Fruit fly (Drosophila melanogaster) whole organism, pupa: ENCODE data around the gene mei-9.

Source experiments
- CG10348 ChIP-seq: fragments of 200-800 bp; sonication (Bioruptor generic); IDR thresholded peaks from 2 replicates; pipeline ENCODE4 v1.3.6; 2022; ENCODE audit warnings: missing biosample characterization, missing genetic modification characterization
- CG12605 ChIP-seq: fragments of 200-800 bp; sonication (Bioruptor generic); IDR thresholded peaks from 2 replicates; pipeline ENCODE4 v1.3.6; 2022; ENCODE audit warnings: missing biosample characterization, missing genetic modification characterization
- CG13204 ChIP-seq: fragments of 200-800 bp; sonication (Bioruptor generic); optimal IDR thresholded peaks from 2 replicates; lab custom pipeline; 2018; ENCODE audit warnings: missing biosample characterization, mild to moderate bottlenecking, missing genetic modification characterization, moderate library complexity
- CG14655 ChIP-seq: fragments of 200-800 bp; sonication (Bioruptor generic); optimal IDR thresholded peaks from 3 replicates; lab custom pipeline; 2017; ENCODE audit warnings: mild to moderate bottlenecking, missing biosample characterization, missing genetic modification reagents, missing genetic modification characterization
- CG15710 ChIP-seq: fragments of 200-800 bp; sonication (Bioruptor generic); optimal IDR thresholded peaks from 2 replicates; lab custom pipeline; 2018; ENCODE audit warnings: missing biosample characterization, mild to moderate bottlenecking, missing genetic modification characterization, moderate library complexity
- CG17806 ChIP-seq: fragments of 200-800 bp; sonication (Bioruptor generic); optimal IDR thresholded peaks from 2 replicates; lab custom pipeline; 2018; ENCODE audit warnings: missing biosample characterization, mild to moderate bottlenecking, missing genetic modification characterization, moderate library complexity
- CG32121 ChIP-seq: fragments of 200-800 bp; sonication (Bioruptor generic); IDR thresholded peaks from 2 replicates; pipeline ENCODE4 v1.3.6; 2022; ENCODE audit warnings: missing biosample characterization, missing genetic modification characterization
- CG34367 ChIP-seq: fragments of 200-800 bp; sonication (Bioruptor generic); optimal IDR thresholded peaks from 2 replicates; lab custom pipeline; 2018; ENCODE audit warnings: missing biosample characterization, mild to moderate bottlenecking, missing genetic modification characterization
- CG4496 ChIP-seq: fragments of 200-800 bp; sonication (Bioruptor generic); IDR thresholded peaks from 3 replicates; pipeline ENCODE4 v1.3.6; 2022; ENCODE audit warnings: missing biosample characterization, missing genetic modification characterization
- CG8159 ChIP-seq: fragments of 200-800 bp; sonication (Bioruptor generic); optimal IDR thresholded peaks from 3 replicates; lab custom pipeline; 2018; ENCODE audit warnings: missing biosample characterization, mild to moderate bottlenecking, missing genetic modification characterization, moderate library complexity
- CG8301 ChIP-seq: fragments of 200-800 bp; sonication (Bioruptor generic); optimal IDR thresholded peaks from 2 replicates; lab custom pipeline; 2018; ENCODE audit warnings: missing biosample characterization, mild to moderate bottlenecking, missing genetic modification characterization
- CG9948 ChIP-seq: fragments of 200-800 bp; sonication (Bioruptor generic); optimal IDR thresholded peaks from 2 replicates; lab custom pipeline; 2018; ENCODE audit warnings: missing biosample characterization, mild to moderate bottlenecking, missing genetic modification characterization, moderate library complexity
- D1 ChIP-seq: fragments of 200-800 bp; sonication (Bioruptor generic); optimal IDR thresholded peaks from 2 replicates; lab custom pipeline; 2018; ENCODE audit warnings: missing biosample characterization, mild to moderate bottlenecking, missing genetic modification characterization, moderate library complexity
- EcR ChIP-seq: fragments of 200-800 bp; sonication (Bioruptor generic); optimal IDR thresholded peaks from 3 replicates; lab custom pipeline; 2019; ENCODE audit warnings: missing biosample characterization, missing genetic modification characterization, mild to moderate bottlenecking, moderate library complexity, missing genetic modification reagents
- Ets98B ChIP-seq: fragments of 200-800 bp; sonication (Bioruptor generic); IDR thresholded peaks from 2 replicates; pipeline ENCODE4 v1.3.6; 2022; ENCODE audit warnings: missing biosample characterization, missing genetic modification characterization
- Pif1A ChIP-seq: fragments of 200-800 bp; sonication (Bioruptor generic); optimal IDR thresholded peaks from 3 replicates; lab custom pipeline; 2016; ENCODE audit warnings: missing biosample characterization, missing genetic modification characterization
- Pif1B ChIP-seq: fragments of 200-800 bp; sonication (Bioruptor generic); optimal IDR thresholded peaks from 3 replicates; lab custom pipeline; 2016; ENCODE audit warnings: missing biosample characterization, missing genetic modification characterization
- Snoo ChIP-seq: fragments of 200-800 bp; sonication (Bioruptor generic); optimal IDR thresholded peaks from 3 replicates; lab custom pipeline; 2017; ENCODE audit warnings: missing biosample characterization, mild to moderate bottlenecking, missing genetic modification characterization, inconsistent platforms
- fd96Ca ChIP-seq: fragments of 200-800 bp; sonication (Bioruptor generic); IDR thresholded peaks from 3 replicates; pipeline ENCODE4 v1.3.6; 2022; ENCODE audit warnings: missing biosample characterization, missing genetic modification characterization
- gl ChIP-seq: fragments of 200-800 bp; sonication (Bioruptor generic); optimal IDR thresholded peaks from 2 replicates; lab custom pipeline; 2018; ENCODE audit warnings: missing biosample characterization, mild to moderate bottlenecking, missing genetic modification characterization
- rn ChIP-seq: fragments of 200-800 bp; sonication (Bioruptor generic); IDR thresholded peaks from 2 replicates; pipeline ENCODE4 v1.3.6; 2022; ENCODE audit warnings: missing biosample characterization, missing genetic modification characterization

mei-9 gene

DNA sequence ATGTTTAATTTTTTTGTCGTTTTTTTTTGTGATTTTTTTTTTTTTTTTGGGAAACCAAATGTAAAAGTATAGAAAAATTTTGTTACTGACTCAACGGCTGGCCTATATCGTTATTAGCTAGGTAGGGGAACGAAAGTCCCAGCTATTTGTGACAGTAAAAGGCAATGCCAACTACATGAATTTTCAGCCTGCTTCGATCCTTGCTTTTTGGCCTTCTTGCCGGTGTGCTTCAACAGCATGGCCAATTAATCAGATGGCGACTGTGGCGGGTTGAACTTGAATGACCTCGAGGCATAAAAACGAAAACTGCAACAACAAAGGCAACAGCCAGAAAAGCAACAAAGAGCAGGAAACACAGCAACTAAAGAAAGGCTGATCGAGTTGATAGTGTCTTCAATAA lies 40.7 kb downstream of the mei-9 start, which contains the start of gene CG15578:
Gene CG15578 (minus strand): TSS at position 101 of the 400 bp plus-strand sequence.
- TF ChIP-seq CG12605 (GFP tag; lab: Robert Waterston, UW) (no peak), rn (GFP tag; lab: Robert Waterston, UW) (no peak), CG8301 (tag; lab: Kevin White, UChicago) (no peak)

DNA sequence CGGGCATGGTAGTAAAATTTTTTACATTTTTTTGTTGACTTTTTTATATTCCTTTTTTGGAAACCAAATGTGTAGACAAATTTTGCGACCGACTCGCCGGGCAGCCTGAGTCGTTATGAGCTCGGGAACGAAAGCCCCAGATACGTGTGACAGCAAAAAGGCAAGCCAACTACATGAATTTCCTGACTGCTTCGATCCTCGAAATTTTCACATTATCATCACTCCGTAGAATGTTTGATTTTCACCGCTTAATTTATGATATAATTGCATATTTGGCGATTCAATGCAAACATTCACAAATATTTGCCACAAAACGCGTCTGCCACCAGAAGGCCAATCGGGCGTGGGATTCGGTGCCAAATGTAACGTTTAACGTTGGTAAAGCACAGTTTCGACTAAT lies 41.7 kb downstream of the mei-9 start, which contains the start of gene CG15577:
Gene CG15577 (minus strand): TSS at position 101 of the 400 bp plus-strand sequence.
- no peak for TF ChIP-seq Ets98B
- no peak for TF ChIP-seq CG13204 (GFP tag; lab: Kevin White, UChicago)
- no peak for TF ChIP-seq Pif1B (GFP tag; lab: Kevin White, UChicago)
- TF ChIP-seq CG9948 (tag; lab: Kevin White, UChicago), result no peak

DNA sequence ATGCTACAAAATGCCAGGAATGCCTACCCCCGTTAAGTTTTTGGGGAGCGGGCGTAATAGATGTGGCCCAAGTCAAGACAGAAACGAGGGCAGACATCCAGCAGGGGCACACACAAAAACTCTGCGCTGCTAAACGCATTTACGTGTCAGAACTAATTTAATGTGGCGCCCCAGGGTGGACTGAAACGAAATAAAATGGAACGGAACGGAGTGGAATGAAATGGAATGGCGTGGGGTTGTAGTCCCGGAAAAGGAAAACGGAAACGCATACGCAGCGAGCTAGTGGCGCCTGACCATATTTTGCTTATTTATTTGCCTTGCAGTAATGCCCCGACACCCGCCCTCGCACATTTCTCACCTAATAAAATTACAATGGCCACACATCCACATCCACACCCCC lies 45.1 kb downstream of the mei-9 start:
- TF ChIP-seq Pif1A (GFP tag; lab: Kevin White, UChicago) (no peak), rn (GFP tag; lab: Robert Waterston, UW) (no peak), CG15710 (tag; lab: Kevin White, UChicago) (no peak), CG14655 (GFP tag; lab: Kevin White, UChicago) (no peak), CG12605 (GFP tag; lab: Robert Waterston, UW) (no peak), CG9948 (tag; lab: Kevin White, UChicago) (no peak), CG8159 (tag; lab: Kevin White, UChicago) (no peak), CG13204 (GFP tag; lab: Kevin White, UChicago) (no peak), D1 (tag; lab: Kevin White, UChicago) (no peak), Snoo (tag; lab: Kevin White, UChicago) (no peak), fd96Ca (GFP tag; lab: Robert Waterston, UW) (no peak), CG32121 (GFP tag; lab: Robert Waterston, UW) (no peak)

DNA sequence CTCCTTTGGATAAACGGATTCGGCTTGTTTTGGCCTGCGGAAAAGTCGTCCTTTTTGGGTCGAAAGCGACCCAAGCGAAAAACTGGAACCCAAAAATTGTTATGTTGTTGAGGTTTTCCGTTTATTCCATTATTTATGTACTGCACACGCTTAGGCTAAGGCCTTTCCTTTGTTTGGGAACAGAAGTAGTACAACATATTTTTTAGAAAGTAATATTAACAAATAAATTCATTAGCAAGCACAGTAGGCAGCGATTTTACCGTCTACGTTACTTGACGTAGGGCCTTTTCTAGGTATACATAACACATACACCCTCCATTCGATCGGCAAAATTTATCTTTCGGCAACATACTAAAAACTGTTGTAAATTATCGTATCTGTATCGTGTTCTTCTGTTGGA lies 50.2 kb downstream of the mei-9 start, which contains the start of gene CG15572:
Gene CG15572 (plus strand): TSS at position 301 of the 400 bp plus-strand sequence.
- TF ChIP-seq Snoo (tag; lab: Kevin White, UChicago) (no peak), EcR (no peak), CG14655 (GFP tag; lab: Kevin White, UChicago) (no peak), CG4496 (GFP tag; lab: Robert Waterston, UW) (no peak), CG9948 (tag; lab: Kevin White, UChicago) (no peak), CG8159 (tag; lab: Kevin White, UChicago) (no peak), CG34367 (tag; lab: Kevin White, UChicago) (no peak), Ets98B (no peak), Pif1A (GFP tag; lab: Kevin White, UChicago) (no peak), fd96Ca (GFP tag; lab: Robert Waterston, UW) (no peak), CG17806 (tag; lab: Kevin White, UChicago) (no peak), CG10348 (GFP tag; lab: Robert Waterston, UW) (no peak), CG8301 (tag; lab: Kevin White, UChicago) (no peak)

DNA sequence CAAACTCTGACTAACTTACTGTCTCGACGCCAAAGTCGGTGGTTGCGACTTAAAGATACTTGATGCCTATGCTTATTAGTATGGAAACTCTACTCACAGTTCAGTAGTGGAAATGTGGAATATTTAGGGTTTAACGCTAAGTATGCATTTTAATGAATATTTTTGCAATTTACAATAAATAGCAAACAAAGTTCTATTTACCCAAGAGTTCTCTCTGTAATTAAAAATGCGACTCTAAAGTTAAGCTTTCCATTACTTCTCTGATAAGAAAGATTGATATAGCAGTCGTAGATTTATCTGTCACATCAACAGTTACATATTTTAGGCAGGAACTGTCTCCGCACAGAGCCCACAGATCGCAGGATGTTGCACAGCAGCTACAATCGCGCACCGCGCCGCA lies 52.8 kb downstream of the mei-9 start, which contains the start of gene CG12691:
Gene CG12691 (plus strand): TSS at position 301 of the 400 bp plus-strand sequence.
- TF ChIP-seq CG10348 (GFP tag; lab: Robert Waterston, UW), result no peak
- no peak for TF ChIP-seq Snoo (tag; lab: Kevin White, UChicago)
- TF ChIP-seq fd96Ca (GFP tag; lab: Robert Waterston, UW), result no peak
- TF ChIP-seq EcR, result no peak
- TF ChIP-seq Ets98B, result no peak
- TF ChIP-seq CG32121 (GFP tag; lab: Robert Waterston, UW), result no peak
- no peak for TF ChIP-seq D1 (tag; lab: Kevin White, UChicago)
- no peak for TF ChIP-seq CG8159 (tag; lab: Kevin White, UChicago)
- TF ChIP-seq CG15710 (tag; lab: Kevin White, UChicago), result no peak

- TF ChIP-seq CG10348 (GFP tag; lab: Robert Waterston, UW) (no peak), CG14655 (GFP tag; lab: Kevin White, UChicago) (no peak), CG32121 (GFP tag; lab: Robert Waterston, UW) (no peak), D1 (tag; lab: Kevin White, UChicago) (no peak), CG12605 (GFP tag; lab: Robert Waterston, UW) (no peak), CG13204 (GFP tag; lab: Kevin White, UChicago) (no peak), CG8301 (tag; lab: Kevin White, UChicago) (no peak), Snoo (tag; lab: Kevin White, UChicago) (no peak), gl (no peak), CG15710 (tag; lab: Kevin White, UChicago) (no peak), CG9948 (tag; lab: Kevin White, UChicago) (no peak)
- TF ChIP-seq, all 21 proteins: peak for 0
These were observed 53.3 kb downstream of the mei-9 start for dm6 chrX:4265327-4265726.

dm6 chrX:4264319-4264718 lies 54.3 kb downstream of the mei-9 start:
- peak; percentile 32 for TF ChIP-seq CG8159 (tag; lab: Kevin White, UChicago)
- TF ChIP-seq Pif1B (GFP tag; lab: Kevin White, UChicago), result no peak
- no peak for TF ChIP-seq gl
- peak; percentile 47 for TF ChIP-seq CG8301 (tag; lab: Kevin White, UChicago)
- TF ChIP-seq CG13204 (GFP tag; lab: Kevin White, UChicago), result no peak
- peak; percentile 64 for TF ChIP-seq CG32121 (GFP tag; lab: Robert Waterston, UW)
- TF ChIP-seq CG34367 (tag; lab: Kevin White, UChicago), result no peak
- peak; percentile 19 for TF ChIP-seq Pif1A (GFP tag; lab: Kevin White, UChicago)
- peak; percentile 52; the same call in 2 of the 3 replicates for TF ChIP-seq CG4496 (GFP tag; lab: Robert Waterston, UW)
- TF ChIP-seq D1 (tag; lab: Kevin White, UChicago), result no peak
- peak; percentile 13 for TF ChIP-seq CG9948 (tag; lab: Kevin White, UChicago)
- 0 out of 2 replicates have a peak, but pooled peaks have one; percentile 10 for TF ChIP-seq CG12605 (GFP tag; lab: Robert Waterston, UW)
- TF ChIP-seq Ets98B, result peak; percentile 66
- peak; percentile 15 for TF ChIP-seq CG17806 (tag; lab: Kevin White, UChicago)
- TF ChIP-seq CG14655 (GFP tag; lab: Kevin White, UChicago), result peak; percentile 53
- TF ChIP-seq Snoo (tag; lab: Kevin White, UChicago), result no peak
- peak; percentile 61; the same call in 2 of the 3 replicates for TF ChIP-seq fd96Ca (GFP tag; lab: Robert Waterston, UW)
- 0 out of 2 replicates have a peak, but pooled peaks have one; percentile 7 for TF ChIP-seq rn (GFP tag; lab: Robert Waterston, UW)
- TF ChIP-seq CG15710 (tag; lab: Kevin White, UChicago), result peak; percentile 4
